Worm (Caenorhabditis elegans): Measurements from ENCODE around the gene F14F3.5.

The F14F3.5 gene

ce11 chrX:10569185-10569584, 40.2 kb upstream of the F14F3.5 start, which contains the start of gene bet-2:
bet-2 (plus strand) TSS chrX:10569273.
- TF ChIP-seq lin-39 (tag; optimal IDR thresholded peaks at IDR 0.05) (no peak), unc-62 (GFP tag; optimal IDR thresholded peaks at IDR 0.05) (no peak), nhr-25 (tag; optimal IDR thresholded peaks at IDR 0.05) (no peak)

- TF ChIP-seq fkh-2 (tag; optimal IDR thresholded peaks at IDR 0.05) (no peak), unc-62 (GFP tag; optimal IDR thresholded peaks at IDR 0.05) (peak; percentile 61), unc-39 (tag; optimal IDR thresholded peaks at IDR 0.05) (no peak), lsy-12 (tag; optimal IDR thresholded peaks at IDR 0.05) (peak; percentile 93), nhr-11 (tag; optimal IDR thresholded peaks at IDR 0.05) (peak; percentile 72), zag-1 (tag; optimal IDR thresholded peaks at IDR 0.05) (peak; percentile 77), lin-39 (tag; optimal IDR thresholded peaks at IDR 0.05) (peak; percentile 93), nhr-28 (tag; optimal IDR thresholded peaks at IDR 0.05) (no peak), pha-4 (tag; optimal IDR thresholded peaks at IDR 0.05) (peak; percentile 98), nhr-76 (tag; optimal IDR thresholded peaks at IDR 0.05) (no peak), nfya-1 (tag; optimal IDR thresholded peaks at IDR 0.05; ENCODE audit: insufficient read depth) (peak; percentile 94), ztf-11 (tag; optimal IDR thresholded peaks at IDR 0.05) (peak; percentile 31), tbx-2 (tag; optimal IDR thresholded peaks at IDR 0.05) (peak; percentile 94), elt-3 (tag; optimal IDR thresholded peaks at IDR 0.05) (peak in 1 of 3 experiments; percentile 59), mdl-1 (tag; optimal IDR thresholded peaks at IDR 0.05) (peak; percentile 96), elt-1 (tag; optimal IDR thresholded peaks at IDR 0.05) (peak; percentile 80), elt-2 (tag; optimal IDR thresholded peaks at IDR 0.05) (peak; percentile 91), R02D3.7 (tag; optimal IDR thresholded peaks at IDR 0.05) (peak; percentile 80), aly-2 (tag; optimal IDR thresholded peaks at IDR 0.05) (peak; percentile 77), fos-1 (tag; optimal IDR thresholded peaks at IDR 0.05) (peak; percentile 39), nhr-25 (tag; optimal IDR thresholded peaks at IDR 0.05) (peak; percentile 94), fkh-10 (GFP tag; optimal IDR thresholded peaks at IDR 0.05) (peak; percentile 80), jun-1 (tag; optimal IDR thresholded peaks at IDR 0.05) (peak; percentile 84), ceh-9 (tag; optimal IDR thresholded peaks at IDR 0.05) (no peak), nhr-23 (tag; optimal IDR thresholded peaks at IDR 0.05) (peak; percentile 94), ceh-82 (tag; optimal IDR thresholded peaks at IDR 0.05) (peak; percentile 86), eor-1 (tag; optimal IDR thresholded peaks at IDR 0.05) (peak in 1 of 2 experiments; percentile 43), ceh-28 (tag; optimal IDR thresholded peaks at IDR 0.05) (peak; percentile 98), lin-15B (tag; optimal IDR thresholded peaks at IDR 0.05) (peak; percentile 90), hmg-11 (tag; optimal IDR thresholded peaks at IDR 0.05) (peak; percentile 100), pqm-1 (tag; optimal IDR thresholded peaks at IDR 0.05) (peak; percentile 73), ama-1 (optimal IDR thresholded peaks at IDR 0.05) (peak; percentile 79), ceh-16 (tag; optimal IDR thresholded peaks at IDR 0.05) (no peak), sea-2 (GFP tag; optimal IDR thresholded peaks at IDR 0.05) (peak; percentile 98), nhr-67 (tag; optimal IDR thresholded peaks at IDR 0.05) (peak; percentile 47), snpc-4 (tag; optimal IDR thresholded peaks at IDR 0.05) (peak; percentile 80), ZK546.5 (tag; optimal IDR thresholded peaks at IDR 0.05) (no peak), skn-1 (tag; optimal IDR thresholded peaks at IDR 0.05) (peak; percentile 78), daf-12 (tag; optimal IDR thresholded peaks at IDR 0.05) (peak; percentile 13), egl-27 (tag; optimal IDR thresholded peaks at IDR 0.05) (peak; percentile 63), nhr-77 (tag; optimal IDR thresholded peaks at IDR 0.05) (peak; percentile 71), ztf-4 (tag; optimal IDR thresholded peaks at IDR 0.05) (no peak), mml-1 (tag; optimal IDR thresholded peaks at IDR 0.05) (no peak), nhr-237 (tag; optimal IDR thresholded peaks at IDR 0.05) (no peak), egl-5 (tag; optimal IDR thresholded peaks at IDR 0.05) (peak; percentile 86), nhr-43 (tag; optimal IDR thresholded peaks at IDR 0.05; ENCODE audit: poor library complexity, severe bottlenecking) (peak; percentile 90), nhr-12 (tag; optimal IDR thresholded peaks at IDR 0.05) (no peak)
Observed at ce11 chrX:10568385-10569149, 39.5 kb upstream of the F14F3.5 start.
